Worm (Caenorhabditis elegans): Measurements from ENCODE around the gene Y45F10B.13.

Gene Y45F10B.13

DNA sequence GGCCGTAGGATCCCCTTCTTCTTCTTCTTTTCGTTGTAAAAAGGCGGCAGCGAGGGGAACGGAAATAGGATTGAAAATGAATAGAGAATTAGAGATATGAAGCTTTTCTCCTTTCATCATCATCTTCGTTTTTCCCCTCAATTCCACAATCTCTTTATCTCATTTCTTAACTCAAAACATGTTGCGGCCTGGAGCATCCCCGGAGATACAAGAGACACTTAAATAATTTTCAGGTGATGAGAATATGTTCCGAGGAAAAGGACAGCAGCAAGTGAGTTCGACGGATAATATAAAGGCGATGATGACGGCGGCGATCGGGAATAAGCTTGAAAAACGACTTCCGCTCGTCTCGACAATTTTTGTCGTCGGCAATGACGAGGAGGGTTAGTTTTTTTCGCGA, at the start of gene Y45F10B.13, which contains the start of gene qui-1:
TSS of gene Y45F10B.13 (minus strand) at position 101 of the 400 bp plus-strand sequence.
TSS of gene qui-1 (plus strand) at position 233 of the 400 bp plus-strand sequence.
- no peak for TF ChIP-seq elt-2 (tag; optimal IDR thresholded peaks at IDR 0.05)
- TF ChIP-seq tbx-7 (tag; optimal IDR thresholded peaks at IDR 0.05), result no peak
- TF ChIP-seq K02D7.2 (tag; optimal IDR thresholded peaks at IDR 0.05), result no peak
- no peak for TF ChIP-seq fax-1 (tag; optimal IDR thresholded peaks at IDR 0.05)
- no peak for TF ChIP-seq ets-4 (tag; optimal IDR thresholded peaks at IDR 0.05)
- TF ChIP-seq hlh-8 (tag; optimal IDR thresholded peaks at IDR 0.05), result no peak
- TF ChIP-seq Y22D7AL.16 (tag; optimal IDR thresholded peaks at IDR 0.05), result no peak
- no peak for TF ChIP-seq odd-2 (tag; optimal IDR thresholded peaks at IDR 0.05)
- TF ChIP-seq unc-3 (GFP tag; conservative IDR thresholded peaks at IDR 0.05), result no peak
- TF ChIP-seq unc-3 (tag; optimal IDR thresholded peaks at IDR 0.05), result no peak
- no peak for TF ChIP-seq ceh-30 (tag; optimal IDR thresholded peaks at IDR 0.05)
- no peak for TF ChIP-seq fkh-6 (tag; optimal IDR thresholded peaks at IDR 0.05)
- TF ChIP-seq ceh-22 (tag; optimal IDR thresholded peaks at IDR 0.05), result no peak
- TF ChIP-seq F13H6.1 (tag; optimal IDR thresholded peaks at IDR 0.05), result no peak

ce11 chrIV:13609755-13610154, 48.2 kb upstream of the Y45F10B.13 start, which contains the start of gene C08F11.13:
TSS of gene C08F11.13 (minus strand) at chrIV:13609892.
- TF ChIP-seq sox-2 (GFP tag; IDR thresholded peaks at IDR 0.05) (no peak), madf-2 (tag; optimal IDR thresholded peaks at IDR 0.05) (no peak), unc-3 (GFP tag; conservative IDR thresholded peaks at IDR 0.05) (no peak), unc-3 (tag; optimal IDR thresholded peaks at IDR 0.05) (no peak), fax-1 (tag; optimal IDR thresholded peaks at IDR 0.05) (no peak), Y22D7AL.16 (tag; optimal IDR thresholded peaks at IDR 0.05) (no peak), hlh-30 (tag; optimal IDR thresholded peaks at IDR 0.05; ENCODE audit: insufficient read depth) (no peak), pha-2 (tag; optimal IDR thresholded peaks at IDR 0.05) (no peak), hlh-13 (GFP tag; optimal IDR thresholded peaks at IDR 0.05) (no peak), sox-4 (tag; optimal IDR thresholded peaks at IDR 0.05) (no peak), ceh-9 (tag; optimal IDR thresholded peaks at IDR 0.05) (no peak), ceh-14 (tag; optimal IDR thresholded peaks at IDR 0.05) (no peak), gmeb-2 (tag; optimal IDR thresholded peaks at IDR 0.05) (no peak), zip-5 (tag; optimal IDR thresholded peaks at IDR 0.05) (no peak), pha-4 (tag; optimal IDR thresholded peaks at IDR 0.05) (no peak), tbx-2 (tag; optimal IDR thresholded peaks at IDR 0.05) (no peak), ceh-48 (tag; optimal IDR thresholded peaks at IDR 0.05) (no peak), ceh-31 (tag; optimal IDR thresholded peaks at IDR 0.05) (no peak), pat-9 (tag; optimal IDR thresholded peaks at IDR 0.05) (no peak), mec-3 (tag; optimal IDR thresholded peaks at IDR 0.05; ENCODE audit: borderline replicate concordance) (no peak), dmd-4 (tag; optimal IDR thresholded peaks at IDR 0.05; ENCODE audit: borderline replicate concordance) (no peak)

- TF ChIP-seq sox-4 (tag; optimal IDR thresholded peaks at IDR 0.05) (no peak), lim-6 (tag; optimal IDR thresholded peaks at IDR 0.05) (no peak), ref-2 (tag; optimal IDR thresholded peaks at IDR 0.05) (no peak), Y22D7AL.16 (tag; optimal IDR thresholded peaks at IDR 0.05) (no peak), ztf-16 (tag; optimal IDR thresholded peaks at IDR 0.05) (no peak), ets-4 (tag; optimal IDR thresholded peaks at IDR 0.05) (no peak), ceh-48 (tag; optimal IDR thresholded peaks at IDR 0.05) (no peak), dve-1 (tag; optimal IDR thresholded peaks at IDR 0.05) (no peak), fkh-10 (GFP tag; optimal IDR thresholded peaks at IDR 0.05) (no peak), odd-2 (tag; optimal IDR thresholded peaks at IDR 0.05) (no peak), sdc-2 (tag; optimal IDR thresholded peaks at IDR 0.05) (no peak), fkh-6 (tag; optimal IDR thresholded peaks at IDR 0.05) (no peak), mec-3 (tag; optimal IDR thresholded peaks at IDR 0.05; ENCODE audit: borderline replicate concordance) (no peak), unc-55 (GFP tag; optimal IDR thresholded peaks at IDR 0.05) (no peak), hlh-13 (GFP tag; optimal IDR thresholded peaks at IDR 0.05) (no peak), hlh-30 (tag; optimal IDR thresholded peaks at IDR 0.05; ENCODE audit: insufficient read depth) (no peak), nfya-1 (tag; optimal IDR thresholded peaks at IDR 0.05) (no peak), ceh-6 (GFP tag; optimal IDR thresholded peaks at IDR 0.05) (no peak)
These were observed 40.6 kb upstream of the Y45F10B.13 start, which contains the start of gene Y45F10B.59 for ce11 chrIV:13601973-13602669. TSS of gene Y45F10B.59 (plus strand) at chrIV:13602619.
